Fruit fly (Drosophila melanogaster) whole organism, adult: ENCODE data around the gene CycJ.

Experiments
- Clk ChIP-seq: fragments of 200-800 bp; sonication (Bioruptor generic); optimal IDR thresholded peaks from 2 replicates; lab custom pipeline; 2017; ENCODE audit warnings: missing biosample characterization, missing genetic modification characterization
- Crg-1 ChIP-seq: fragments of 200-800 bp; sonication (Bioruptor generic); optimal IDR thresholded peaks from 2 replicates; lab custom pipeline; 2016; ENCODE audit warnings: missing biosample characterization, missing genetic modification characterization
- cic ChIP-seq: fragments of 200-800 bp; sonication (Bioruptor generic); optimal IDR thresholded peaks from 2 replicates; lab custom pipeline; 2017; ENCODE audit warnings: missing biosample characterization, mild to moderate bottlenecking, missing genetic modification characterization, moderate library complexity
- cnc ChIP-seq, 2 experiments: fragments of >200 bp; optimal IDR thresholded peaks; 2 replicates each; lab custom pipeline; 2017
- kay ChIP-seq: fragments of 200-800 bp; sonication (Bioruptor generic); peaks from one replicate; lab custom pipeline; 2016; ENCODE audit warnings: missing biosample characterization, missing genetic modification characterization, borderline replicate concordance
- ovo ChIP-seq: fragments of 200-800 bp; sonication (Bioruptor generic); optimal IDR thresholded peaks from 2 replicates; lab custom pipeline; 2016; ENCODE audit warnings: missing biosample characterization, missing genetic modification characterization

DNA sequence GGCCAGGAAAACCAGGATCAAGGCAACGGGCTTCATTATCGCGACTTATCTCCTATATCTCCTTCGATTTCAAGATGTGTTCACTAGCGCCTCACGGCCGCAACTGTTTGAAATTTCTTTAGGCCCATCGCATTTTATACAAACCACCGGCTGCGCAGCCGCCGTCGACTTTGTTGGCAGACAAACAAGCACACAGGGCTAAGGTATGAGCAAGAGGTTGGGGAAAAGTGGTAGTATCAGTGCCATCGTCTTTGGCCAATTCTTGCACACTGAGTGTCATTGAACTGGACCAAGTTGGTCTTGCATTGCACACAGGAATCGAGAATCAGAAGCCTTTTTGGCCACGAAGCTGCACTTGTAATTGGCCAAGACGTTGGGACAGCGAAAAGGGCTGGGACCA, 46.3 kb downstream of the CycJ start, which contains the start of gene ImpE2:
- TF ChIP-seq Crg-1 (GFP tag; lab: Kevin White, UChicago), result no peak
- no peak for TF ChIP-seq cnc (optimal IDR thresholded peaks at IDR 0.05; lab: Kevin White, UChicago)
- TF ChIP-seq cic (GFP tag; lab: Kevin White, UChicago), result no peak
- TF ChIP-seq kay, result no peak
- no peak for TF ChIP-seq Clk (GFP tag; lab: Kevin White, UChicago)
- TF ChIP-seq ovo (GFP tag; lab: Kevin White, UChicago), result no peak
